Fruit fly (Drosophila melanogaster) whole organism, embryonic: ENCODE data around the gene IntS6.

Source experiments
- C15 ChIP-seq: fragments of 200-800 bp; sonication (Bioruptor generic); IDR thresholded peaks from 3 replicates; pipeline ENCODE4 v1.3.6; 2022; ENCODE audit warnings: missing biosample characterization, missing genetic modification characterization
- CG11247 ChIP-seq: fragments of 200-800 bp; sonication (Bioruptor generic); IDR thresholded peaks from 2 replicates; pipeline ENCODE4 v1.3.6; 2022; ENCODE audit warnings: missing biosample characterization, missing genetic modification characterization
- CG12391 ChIP-seq: fragments of 200-800 bp; sonication (Bioruptor generic); optimal IDR thresholded peaks from 3 replicates; lab custom pipeline; 2018; ENCODE audit warnings: missing biosample characterization, mild to moderate bottlenecking, missing genetic modification characterization, moderate library complexity
- CG12659 ChIP-seq: fragments of 200-800 bp; sonication (Bioruptor generic); optimal IDR thresholded peaks from 3 replicates; lab custom pipeline; 2017; ENCODE audit warnings: mild to moderate bottlenecking, missing biosample characterization, missing genetic modification reagents, missing genetic modification characterization
- CG12942 ChIP-seq: fragments of 200-800 bp; sonication (Bioruptor generic); optimal IDR thresholded peaks from 3 replicates; lab custom pipeline; 2016; ENCODE audit warnings: missing biosample characterization, missing genetic modification characterization
- CG13424 ChIP-seq: fragments of 200-800 bp; sonication (Bioruptor generic); optimal IDR thresholded peaks from 2 replicates; lab custom pipeline; 2019; ENCODE audit warnings: missing biosample characterization, mild to moderate bottlenecking, missing genetic modification characterization, moderate library complexity
- CG15514 ChIP-seq: fragments of 200-800 bp; sonication (Bioruptor generic); optimal IDR thresholded peaks from 3 replicates; lab custom pipeline; 2017; ENCODE audit warnings: missing biosample characterization, missing genetic modification characterization, mild to moderate bottlenecking, moderate library complexity, missing genetic modification reagents
- CG15601 ChIP-seq: fragments of 200-800 bp; sonication (Bioruptor generic); optimal IDR thresholded peaks from 3 replicates; lab custom pipeline; 2019; ENCODE audit warnings: missing biosample characterization, mild to moderate bottlenecking, missing genetic modification characterization, moderate library complexity
- CG1647 ChIP-seq: fragments of 200-800 bp; sonication (Bioruptor generic); optimal IDR thresholded peaks from 3 replicates; lab custom pipeline; 2016; ENCODE audit warnings: missing biosample characterization, missing genetic modification characterization
- CG18262 ChIP-seq: fragments of 200-800 bp; optimal IDR thresholded peaks from 3 replicates; lab custom pipeline; 2019; ENCODE audit warnings: missing biosample characterization, mild to moderate bottlenecking, missing genetic modification characterization, moderate library complexity
- CG31388 ChIP-seq: fragments of 200-800 bp; sonication (Bioruptor generic); optimal IDR thresholded peaks from 2 replicates; lab custom pipeline; 2016; ENCODE audit warnings: missing biosample characterization, missing genetic modification characterization
- CG4404 ChIP-seq: fragments of 200-800 bp; sonication (Bioruptor generic); IDR thresholded peaks from 2 replicates; pipeline ENCODE4 v1.3.6; 2022; ENCODE audit warnings: missing biosample characterization, missing genetic modification characterization
- CG4820 ChIP-seq: fragments of 200-800 bp; sonication (Bioruptor generic); optimal IDR thresholded peaks from 3 replicates; lab custom pipeline; 2016; ENCODE audit warnings: missing biosample characterization, missing genetic modification characterization
- CG5245 ChIP-seq: fragments of 200-800 bp; sonication (Bioruptor generic); optimal IDR thresholded peaks from 3 replicates; lab custom pipeline; 2016; ENCODE audit warnings: missing biosample characterization, missing genetic modification characterization
- CG6175 ChIP-seq: fragments of 200-800 bp; sonication (Bioruptor generic); IDR thresholded peaks from 3 replicates; pipeline ENCODE4 v1.3.6; 2022; ENCODE audit warnings: missing biosample characterization, missing genetic modification characterization
- D ChIP-seq, 2 experiments: fragments of 200-800 bp in 1 of 2; fragments of >200 bp in 1 of 2; sonication (Bioruptor generic) in 1 of 2; optimal IDR thresholded peaks; 2 replicates in 1 of 2; 3 replicates in 1 of 2; lab custom pipeline; 2017; ENCODE audit warnings: mild to moderate bottlenecking in 1 of 2, missing biosample characterization in 1 of 2, missing genetic modification characterization in 1 of 2, missing genetic modification reagents in 1 of 2
- Dip3 ChIP-seq: fragments of 200-800 bp; sonication (Bioruptor generic); optimal IDR thresholded peaks from 3 replicates; lab custom pipeline; 2016; ENCODE audit warnings: missing biosample characterization, missing genetic modification characterization
- Fer2 ChIP-seq: fragments of 200-800 bp; sonication (Bioruptor generic); optimal IDR thresholded peaks from 2 replicates; lab custom pipeline; 2018; ENCODE audit warnings: missing biosample characterization, mild to moderate bottlenecking, missing genetic modification characterization, moderate library complexity
- H2.0 ChIP-seq: fragments of 200-800 bp; sonication (Bioruptor generic); IDR thresholded peaks from 2 replicates; pipeline ENCODE4 v1.3.6; 2022; ENCODE audit warnings: missing biosample characterization, missing genetic modification characterization
- Jarid2 ChIP-seq: fragments of 200-800 bp; sonication (Bioruptor generic); optimal IDR thresholded peaks from 3 replicates; lab custom pipeline; 2017; ENCODE audit warnings: mild to moderate bottlenecking, missing biosample characterization, missing genetic modification reagents, missing genetic modification characterization
- MTF-1 ChIP-seq: fragments of 200-800 bp; sonication (Bioruptor generic); optimal IDR thresholded peaks from 2 replicates; lab custom pipeline; 2018; ENCODE audit warnings: missing biosample characterization, mild to moderate bottlenecking, missing genetic modification characterization, borderline replicate concordance
- Neu2 ChIP-seq: fragments of 200-800 bp; sonication (Bioruptor generic); optimal IDR thresholded peaks from 3 replicates; lab custom pipeline; 2016; ENCODE audit warnings: missing biosample characterization, missing genetic modification characterization, borderline replicate concordance
- Optix ChIP-seq: fragments of 200-800 bp; sonication (Bioruptor generic); IDR thresholded peaks from 3 replicates; pipeline ENCODE4 v1.3.6; 2022; ENCODE audit warnings: missing biosample characterization, missing genetic modification characterization
- Sox100B ChIP-seq: fragments of 200-800 bp; sonication (Bioruptor generic); optimal IDR thresholded peaks from 3 replicates; lab custom pipeline; 2018; ENCODE audit warnings: missing biosample characterization, mild to moderate bottlenecking, missing genetic modification characterization
- Ssrp ChIP-seq: fragments of 200-800 bp; sonication (Bioruptor generic); optimal IDR thresholded peaks from 2 replicates; lab custom pipeline; 2018; ENCODE audit warnings: missing biosample characterization, mild to moderate bottlenecking, missing genetic modification characterization, moderate library complexity
- ap ChIP-seq: fragments of 200-800 bp; sonication (Bioruptor generic); IDR thresholded peaks from 2 replicates; pipeline ENCODE4 v1.3.6; 2022; ENCODE audit warnings: missing biosample characterization, missing genetic modification characterization
- az2 ChIP-seq: fragments of 200-800 bp; sonication (Bioruptor generic); optimal IDR thresholded peaks from 3 replicates; lab custom pipeline; 2016; ENCODE audit warnings: missing biosample characterization, missing genetic modification characterization
- chif ChIP-seq, 2 experiments: fragments of 200-800 bp; sonication (Bioruptor generic); optimal IDR thresholded peaks; 3 replicates each; lab custom pipeline; 2016; ENCODE audit warnings: missing biosample characterization in 2 of 2, missing genetic modification characterization in 2 of 2
- dm ChIP-seq: fragments of 200-800 bp; sonication (Bioruptor generic); optimal IDR thresholded peaks from 3 replicates; lab custom pipeline; 2016; ENCODE audit warnings: missing biosample characterization, missing genetic modification characterization
- dysf ChIP-seq: fragments of 200-800 bp; sonication (Bioruptor generic); IDR thresholded peaks from 3 replicates; pipeline ENCODE4 v1.3.6; 2022; ENCODE audit warnings: missing biosample characterization, missing genetic modification characterization
- emc ChIP-seq: fragments of 200-800 bp; sonication (Bioruptor generic); optimal IDR thresholded peaks from 2 replicates; lab custom pipeline; 2016; ENCODE audit warnings: missing biosample characterization, missing genetic modification characterization
- en ChIP-seq: fragments of 200-800 bp; sonication (Bioruptor generic); optimal IDR thresholded peaks from 2 replicates; lab custom pipeline; 2016; ENCODE audit warnings: missing biosample characterization, missing genetic modification characterization
- esg ChIP-seq: fragments of 200-800 bp; sonication (Bioruptor generic); conservative IDR thresholded peaks from 2 replicates; pipeline ENCODE4 v1.3.6; 2022; ENCODE audit warnings: missing biosample characterization, missing genetic modification characterization
- ftz-f1 ChIP-seq: fragments of 200-800 bp; sonication (Bioruptor generic); optimal IDR thresholded peaks from 2 replicates; lab custom pipeline; 2016; ENCODE audit warnings: missing biosample characterization, missing genetic modification characterization
- lbe ChIP-seq: fragments of 200-800 bp; sonication (Bioruptor generic); optimal IDR thresholded peaks from 2 replicates; lab custom pipeline; 2016; ENCODE audit warnings: missing biosample characterization, mild to moderate bottlenecking, missing genetic modification characterization
- lmd ChIP-seq: fragments of 200-800 bp; sonication (Bioruptor generic); IDR thresholded peaks from 2 replicates; pipeline ENCODE4 v1.3.6; 2022; ENCODE audit warnings: missing biosample characterization, missing genetic modification characterization
- nmo ChIP-seq: fragments of 200-800 bp; sonication (Bioruptor generic); optimal IDR thresholded peaks from 2 replicates; lab custom pipeline; 2018; ENCODE audit warnings: missing biosample characterization, mild to moderate bottlenecking, missing genetic modification characterization, moderate library complexity
- otp ChIP-seq: fragments of 200-800 bp; sonication (Bioruptor generic); IDR thresholded peaks from 3 replicates; pipeline ENCODE4, ENCODE4 v1.3.6; 2022; ENCODE audit warnings: missing biosample characterization, missing genetic modification characterization
- pita ChIP-seq: fragments of 200-800 bp; sonication (Bioruptor generic); optimal IDR thresholded peaks from 2 replicates; lab custom pipeline; 2017; ENCODE audit warnings: missing biosample characterization, mild to moderate bottlenecking, missing genetic modification characterization
- rib ChIP-seq: fragments of 200-800 bp; sonication (Bioruptor generic); IDR thresholded peaks from 2 replicates; pipeline ENCODE4 v1.3.6; 2022; ENCODE audit warnings: missing biosample characterization, missing genetic modification characterization
- sens ChIP-seq: fragments of 200-800 bp; sonication (Bioruptor generic); peaks from one replicate; lab custom pipeline; 2016; ENCODE audit warnings: missing biosample characterization, missing genetic modification characterization
- seq ChIP-seq: fragments of 200-800 bp; sonication (Bioruptor generic); IDR thresholded peaks from 2 replicates; pipeline ENCODE4 v1.3.6; 2022; ENCODE audit warnings: missing biosample characterization, missing genetic modification characterization
- slbo ChIP-seq: fragments of 200-800 bp; sonication (Bioruptor generic); IDR thresholded peaks from 2 replicates; pipeline ENCODE4 v1.3.6; 2022; ENCODE audit warnings: missing biosample characterization, missing genetic modification characterization
- tio ChIP-seq: fragments of 200-800 bp; sonication (Bioruptor generic); optimal IDR thresholded peaks from 2 replicates; lab custom pipeline; 2017; ENCODE audit warnings: missing biosample characterization, missing genetic modification characterization, inconsistent platforms
- trem ChIP-seq: fragments of 200-800 bp; optimal IDR thresholded peaks from 3 replicates; lab custom pipeline; 2019; ENCODE audit warnings: missing biosample characterization, mild to moderate bottlenecking, missing genetic modification characterization, moderate library complexity
- tup ChIP-seq: fragments of 200-800 bp; sonication (Bioruptor generic); optimal IDR thresholded peaks from 2 replicates; lab custom pipeline; 2016; ENCODE audit warnings: missing biosample characterization, mild to moderate bottlenecking, missing genetic modification characterization, moderate library complexity
- vvl ChIP-seq: fragments of 200-800 bp; sonication (Bioruptor generic); IDR thresholded peaks from 2 replicates; pipeline ENCODE4 v1.3.6; 2022; ENCODE audit warnings: missing biosample characterization, missing genetic modification characterization

The IntS6 gene

dm6 chrX:5746864-5747861, at the start of gene IntS6, which contains the start of gene Rtel1 (continued):
- TF ChIP-seq ap (GFP tag; lab: Robert Waterston, UW) (peak; percentile 72), Dip3 (GFP tag; lab: Kevin White, UChicago) (peak; percentile 91), CG1647 (GFP tag; lab: Kevin White, UChicago) (peak; percentile 84), CG18262 (tag; lab: Kevin White, UChicago) (peak; percentile 87), CG11247 (GFP tag; lab: Robert Waterston, UW) (peak; percentile 82), lbe (GFP tag; lab: Kevin White, UChicago) (peak; percentile 73), CG6175 (GFP tag; lab: Robert Waterston, UW) (peak; percentile 65; the same call in 2 of the 3 replicates), C15 (GFP tag; lab: Robert Waterston, UW) (peak; percentile 82; the same call in 2 of the 3 replicates), otp (GFP tag; lab: Robert Waterston, UW) (peak; percentile 69; the same call in 2 of the 3 replicates), slbo (GFP tag; lab: Robert Waterston, UW) (peak; percentile 95), lmd (peak; percentile 93), nmo (GFP tag; lab: Kevin White, UChicago) (peak; percentile 90), ftz-f1 (GFP tag; lab: Kevin White, UChicago) (no peak), CG5245 (GFP tag; lab: Kevin White, UChicago) (peak; percentile 72), CG12391 (peak; percentile 88), Ssrp (tag; lab: Kevin White, UChicago) (peak; percentile 86), MTF-1 (GFP tag; lab: Kevin White, UChicago) (peak; percentile 83), CG15514 (GFP tag; lab: Kevin White, UChicago) (peak; percentile 76), CG12942 (peak; percentile 84), D (optimal IDR thresholded peaks at IDR 0.05; lab: Kevin White, UChicago) (peak; percentile 12), D (GFP tag; optimal IDR thresholded peaks at IDR 0.05; lab: Kevin White, UChicago) (peak; percentile 79), dysf (peak; percentile 94), seq (GFP tag; lab: Robert Waterston, UW) (peak; percentile 92), en (peak; percentile 74), CG12659 (peak; percentile 91), vvl (GFP tag; lab: Robert Waterston, UW) (peak; percentile 92), chif (GFP tag; optimal IDR thresholded peaks at IDR 0.05; lab: Kevin White, UChicago) (peak; percentile 87 to 93), az2 (GFP tag; lab: Kevin White, UChicago) (peak; percentile 87), Sox100B (peak; percentile 82), H2.0 (GFP tag; lab: Robert Waterston, UW) (peak; percentile 87), pita (GFP tag; lab: Kevin White, UChicago) (no peak), CG4404 (GFP tag; lab: Robert Waterston, UW) (peak; percentile 85), emc (GFP tag; lab: Kevin White, UChicago) (peak; percentile 73), tup (GFP tag; lab: Kevin White, UChicago) (peak; percentile 72), Fer2 (peak; percentile 88), Jarid2 (GFP tag; lab: Kevin White, UChicago) (peak; percentile 47), CG15601 (tag; lab: Kevin White, UChicago) (peak; percentile 83), trem (tag; lab: Kevin White, UChicago) (peak; percentile 62), Optix (GFP tag; lab: Robert Waterston, UW) (peak; percentile 81), dm (peak; percentile 84), tio (peak; percentile 89), CG13424 (tag; lab: Kevin White, UChicago) (peak; percentile 91), rib (peak; percentile 84), CG31388 (peak; percentile 62), sens (GFP tag; lab: Kevin White, UChicago) (peak; percentile 98), Neu2 (GFP tag; lab: Kevin White, UChicago) (no peak), CG4820 (GFP tag; lab: Kevin White, UChicago) (peak; percentile 90), esg (GFP tag; lab: Robert Waterston, UW) (peak; percentile 89)
